Fruit fly (Drosophila melanogaster): ENCODE measurements around the gene naz.

Gene naz

DNA sequence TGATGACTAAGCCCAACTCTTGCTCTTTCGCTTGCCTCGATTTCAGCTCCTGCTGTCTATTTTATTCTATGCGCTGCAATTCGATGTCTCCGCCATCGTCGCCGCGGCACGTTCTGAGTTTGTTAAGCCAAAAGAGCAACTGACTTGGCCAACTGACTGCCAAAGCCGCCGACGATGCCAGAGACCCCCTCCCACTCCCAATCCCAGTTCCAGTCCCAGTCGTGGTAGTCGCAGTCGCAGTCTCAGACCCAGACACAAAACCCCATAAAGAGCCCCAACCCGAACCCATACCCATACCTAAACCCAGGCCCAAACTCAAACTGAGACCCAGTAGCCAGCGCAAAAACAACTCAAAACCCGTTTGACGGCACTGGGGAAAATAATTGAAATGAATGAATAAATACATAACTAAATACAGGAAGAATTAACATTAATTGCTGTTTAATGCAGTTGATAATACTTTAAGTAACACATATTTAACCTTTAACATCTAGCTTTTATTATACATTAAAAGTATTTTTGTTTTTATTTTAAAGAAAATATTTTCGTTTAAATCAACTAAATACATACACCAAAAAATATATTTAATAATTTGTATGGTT lies 17.9 kb downstream of the naz start (continued):
- TF ChIP-seq CG6854 (GFP tag; optimal IDR thresholded peaks at IDR 0.05) (no peak), cas (GFP tag; IDR thresholded peaks at IDR 0.05) (no peak), hkb (optimal IDR thresholded peaks at IDR 0.05) (no peak), hkb (GFP tag; IDR thresholded peaks at IDR 0.05) (no peak), Hand (GFP tag; optimal IDR thresholded peaks at IDR 0.05) (no peak), CG6683 (GFP tag; optimal IDR thresholded peaks at IDR 0.05) (peak; percentile 11), pan (optimal IDR thresholded peaks at IDR 0.05) (no peak), pan (GFP tag; optimal IDR thresholded peaks at IDR 0.05 in 1 of 2, IDR thresholded peaks at IDR 0.05 in 1 of 2) (no peak), CG4404 (GFP tag; IDR thresholded peaks at IDR 0.05) (no peak), sob (GFP tag; IDR thresholded peaks at IDR 0.05) (0 out of 2 replicates have a peak, but pooled peaks have one; percentile 33), CG11456 (GFP tag; IDR thresholded peaks at IDR 0.05) (no peak), Pdp1 (GFP tag; optimal IDR thresholded peaks at IDR 0.05) (no peak), sna (GFP tag; IDR thresholded peaks at IDR 0.05; ENCODE audit: partially characterized antibody) (no peak), CG12942 (GFP tag; optimal IDR thresholded peaks at IDR 0.05) (no peak), TFAM (GFP tag; optimal IDR thresholded peaks at IDR 0.05) (no peak), dm (GFP tag; optimal IDR thresholded peaks at IDR 0.05) (no peak), CG4282 (GFP tag; optimal IDR thresholded peaks at IDR 0.05) (no peak), Lpt (GFP tag; optimal IDR thresholded peaks at IDR 0.05) (no peak), CG9876 (GFP tag; optimal IDR thresholded peaks at IDR 0.05) (no peak), Gug (GFP tag; IDR thresholded peaks at IDR 0.05) (no peak), Sry-δ (GFP tag; optimal IDR thresholded peaks at IDR 0.05) (no peak), CG8281 (tag; optimal IDR thresholded peaks at IDR 0.05) (no peak), hb (GFP tag; IDR thresholded peaks at IDR 0.05; ENCODE audit: partially characterized antibody) (no peak), CG1233 (GFP tag; optimal IDR thresholded peaks at IDR 0.05) (no peak), CTCF (GFP tag; optimal IDR thresholded peaks at IDR 0.05) (no peak), CG30431 (GFP tag; optimal IDR thresholded peaks at IDR 0.05) (no peak), CG18599 (GFP tag; optimal IDR thresholded peaks at IDR 0.05) (no peak), oc (tag; optimal IDR thresholded peaks at IDR 0.05) (no peak), CG2712 (tag; optimal IDR thresholded peaks at IDR 0.05) (no peak), CG7556 (GFP tag; optimal IDR thresholded peaks at IDR 0.05) (no peak), Lim3 (GFP tag; IDR thresholded peaks at IDR 0.05) (no peak), CG43689 (GFP tag; IDR thresholded peaks at IDR 0.05) (no peak), HLH4C (GFP tag; IDR thresholded peaks at IDR 0.05; ENCODE audit: partially characterized antibody) (no peak), ase (GFP tag; IDR thresholded peaks at IDR 0.05) (no peak), shn (GFP tag; optimal IDR thresholded peaks at IDR 0.05) (no peak), CG3838 (GFP tag; optimal IDR thresholded peaks at IDR 0.05) (no peak), tgo (GFP tag; IDR thresholded peaks at IDR 0.05) (peak; percentile 37; the same call in 2 of the 3 replicates), Drgx (GFP tag; IDR thresholded peaks at IDR 0.05) (0 out of 2 replicates have a peak, but pooled peaks have one; percentile 14), CG10147 (GFP tag; optimal IDR thresholded peaks at IDR 0.05) (no peak), pros (GFP tag; optimal IDR thresholded peaks at IDR 0.05) (no peak), psq (GFP tag; optimal IDR thresholded peaks at IDR 0.05) (no peak), Bteb2 (GFP tag; optimal IDR thresholded peaks at IDR 0.05) (no peak), YL-1 (GFP tag; optimal IDR thresholded peaks at IDR 0.05) (no peak), Dad (GFP tag; optimal IDR thresholded peaks at IDR 0.05) (no peak), Jarid2 (GFP tag; optimal IDR thresholded peaks at IDR 0.05) (peak; percentile 12), CG12769 (tag; optimal IDR thresholded peaks at IDR 0.05) (peak; percentile 95), CG17361 (GFP tag; IDR thresholded peaks at IDR 0.05) (no peak; the same call in none of the 3 replicates), CG16813 (GFP tag; IDR thresholded peaks at IDR 0.05; ENCODE audit: partially characterized antibody) (no peak), CG5180 (GFP tag; optimal IDR thresholded peaks at IDR 0.05) (peak; percentile 8), maf-S (GFP tag; optimal IDR thresholded peaks at IDR 0.05) (no peak), row (GFP tag; IDR thresholded peaks at IDR 0.05) (peak; percentile 59), HmgD (GFP tag; optimal IDR thresholded peaks at IDR 0.05) (no peak)

Measured in whole organism, embryonic.